Worm (Caenorhabditis elegans): ENCODE results near the gene gad-3.

DNA sequence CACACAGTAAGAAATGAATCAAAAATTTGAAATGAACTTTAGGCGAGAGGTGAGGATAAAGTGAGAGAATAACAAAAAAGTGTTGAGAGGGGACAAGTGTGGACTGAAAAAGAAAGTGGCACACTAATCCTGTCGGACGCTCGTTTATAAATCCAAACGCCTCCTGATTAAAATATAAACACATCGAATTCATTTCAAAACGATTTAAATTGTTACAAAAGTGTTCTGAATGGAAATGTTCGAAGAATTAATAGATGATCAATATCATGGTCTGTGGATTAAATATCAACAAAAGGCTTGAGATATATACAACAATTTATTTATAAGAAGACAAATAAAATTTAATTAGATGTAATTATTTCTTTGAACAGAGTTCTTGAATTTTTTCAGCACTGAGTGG lies 4.7 kb downstream of the gad-3 start, which contains the start of gene B0222.11:
- no peak for TF ChIP-seq ama-1 (optimal IDR thresholded peaks at IDR 0.05)
- no peak for TF ChIP-seq ceh-36 (tag; optimal IDR thresholded peaks at IDR 0.05)
- TF ChIP-seq tra-4 (tag; optimal IDR thresholded peaks at IDR 0.05), result no peak
- no peak for TF ChIP-seq tbx-11 (GFP tag; IDR thresholded peaks at IDR 0.05)
- no peak for TF ChIP-seq sea-1 (GFP tag; conservative IDR thresholded peaks at IDR 0.05)
- TF ChIP-seq F13C5.2 (tag; optimal IDR thresholded peaks at IDR 0.05), result no peak
- TF ChIP-seq flt-1 (GFP tag; IDR thresholded peaks at IDR 0.05), result no peak
- TF ChIP-seq hmbx-1 (tag; optimal IDR thresholded peaks at IDR 0.05), result no peak
- no peak for TF ChIP-seq B0310.2 (tag; optimal IDR thresholded peaks at IDR 0.05)
- no peak for TF ChIP-seq pes-1 (GFP tag; IDR thresholded peaks at IDR 0.05)
